Worm (Caenorhabditis elegans): ENCODE results near the gene rha-2.

DNA sequence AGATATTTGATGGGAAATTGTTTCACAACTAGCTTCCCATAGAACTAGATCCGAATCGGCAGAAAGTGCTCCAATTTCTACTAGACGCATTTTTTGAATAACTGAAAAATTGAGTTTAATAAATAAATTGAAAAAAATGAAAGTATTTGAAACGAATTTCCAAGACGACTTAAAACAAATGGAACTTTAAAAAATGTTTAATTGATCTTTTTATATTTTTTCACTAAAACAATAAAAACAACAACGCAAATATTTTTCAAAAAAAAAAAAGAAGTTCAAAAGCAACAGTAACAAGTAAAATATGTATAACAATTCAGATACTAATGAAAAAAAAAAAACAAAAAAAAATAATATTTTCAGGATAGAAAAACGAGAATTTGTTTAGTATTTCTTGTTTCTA is 4.7 kb downstream of the rha-2 start, which contains the start of gene C06E1.9:
- no peak for TF ChIP-seq fkh-10 (GFP tag; optimal IDR thresholded peaks at IDR 0.05)
- no peak for TF ChIP-seq pha-2 (tag; optimal IDR thresholded peaks at IDR 0.05)
- no peak for TF ChIP-seq nfya-1 (tag; optimal IDR thresholded peaks at IDR 0.05)
- no peak for TF ChIP-seq nhr-11 (tag; optimal IDR thresholded peaks at IDR 0.05)
- no peak for TF ChIP-seq ahr-1 (tag; optimal IDR thresholded peaks at IDR 0.05)
- TF ChIP-seq che-1 (tag; optimal IDR thresholded peaks at IDR 0.05): no peak
- TF ChIP-seq npax-4 (tag; optimal IDR thresholded peaks at IDR 0.05): no peak
- TF ChIP-seq hlh-30 (tag; optimal IDR thresholded peaks at IDR 0.05; ENCODE audit: insufficient read depth): no peak

Measured in whole organism, late embryonic.